Worm (Caenorhabditis elegans): ENCODE results near the gene irld-56.

Gene irld-56

ce11 chrIV:14034571-14034954 lies 14.8 kb upstream of the irld-56 start:
- TF ChIP-seq nhr-23 (tag; optimal IDR thresholded peaks at IDR 0.05): no peak
- no peak for TF ChIP-seq elt-1 (tag; optimal IDR thresholded peaks at IDR 0.05)

- TF ChIP-seq egl-27 (tag; optimal IDR thresholded peaks at IDR 0.05): peak; percentile 74
- TF ChIP-seq dmd-4 (tag; optimal IDR thresholded peaks at IDR 0.05): peak; percentile 18
- no peak for TF ChIP-seq blmp-1 (tag; optimal IDR thresholded peaks at IDR 0.05; ENCODE audit: insufficient read depth)
- peak; percentile 48 for TF ChIP-seq gmeb-1 (tag; optimal IDR thresholded peaks at IDR 0.05)
- peak; percentile 80 for TF ChIP-seq zag-1 (tag; optimal IDR thresholded peaks at IDR 0.05)
- TF ChIP-seq aly-2 (tag; optimal IDR thresholded peaks at IDR 0.05): no peak
- no peak for TF ChIP-seq snpc-4 (tag; optimal IDR thresholded peaks at IDR 0.05)
- peak; percentile 96 for TF ChIP-seq nhr-129 (tag; optimal IDR thresholded peaks at IDR 0.05)
- peak; percentile 20 for TF ChIP-seq nhr-11 (tag; optimal IDR thresholded peaks at IDR 0.05)
- TF ChIP-seq lin-13 (GFP tag; optimal IDR thresholded peaks at IDR 0.05): peak; percentile 67
- no peak for TF ChIP-seq nhr-77 (tag; optimal IDR thresholded peaks at IDR 0.05)
- peak; percentile 79 for TF ChIP-seq crh-2 (tag; optimal IDR thresholded peaks at IDR 0.05)
- peak; percentile 96 for TF ChIP-seq ceh-16 (tag; optimal IDR thresholded peaks at IDR 0.05)
- no peak for TF ChIP-seq ZK546.5 (tag; optimal IDR thresholded peaks at IDR 0.05)
- peak; percentile 60 for TF ChIP-seq unc-55 (GFP tag; optimal IDR thresholded peaks at IDR 0.05)
- TF ChIP-seq nhr-25 (tag; optimal IDR thresholded peaks at IDR 0.05): peak; percentile 83
- peak; percentile 42 for TF ChIP-seq C34F6.9 (tag; optimal IDR thresholded peaks at IDR 0.05)
- peak; percentile 77 for TF ChIP-seq mab-5 (tag; optimal IDR thresholded peaks at IDR 0.05)
- TF ChIP-seq nhr-237 (tag; optimal IDR thresholded peaks at IDR 0.05): peak; percentile 35
- no peak for TF ChIP-seq alr-1 (tag; optimal IDR thresholded peaks at IDR 0.05)
- TF ChIP-seq sma-3 (GFP tag; optimal IDR thresholded peaks at IDR 0.05): peak; percentile 68
- peak; percentile 19 for TF ChIP-seq nhr-10 (tag; optimal IDR thresholded peaks at IDR 0.05)
- TF ChIP-seq lsy-2 (tag; optimal IDR thresholded peaks at IDR 0.05): peak; percentile 28 to 65
- TF ChIP-seq sma-9 (GFP tag; optimal IDR thresholded peaks at IDR 0.05): peak; percentile 96
- no peak for TF ChIP-seq sma-9 (tag; optimal IDR thresholded peaks at IDR 0.05)
- no peak for TF ChIP-seq ztf-4 (tag; optimal IDR thresholded peaks at IDR 0.05)
- 0 out of 2 replicates have a peak, but pooled peaks have one; percentile 33 for TF ChIP-seq ztf-1 (GFP tag; conservative IDR thresholded peaks at IDR 0.05)
- peak; percentile 62 for TF ChIP-seq Y55F3AM.14 (GFP tag; optimal IDR thresholded peaks at IDR 0.05)
- TF ChIP-seq ztf-11 (tag; optimal IDR thresholded peaks at IDR 0.05): peak; percentile 72
- peak; percentile 100 for TF ChIP-seq ama-1 (optimal IDR thresholded peaks at IDR 0.05)
- peak; percentile 49 for TF ChIP-seq unc-39 (tag; optimal IDR thresholded peaks at IDR 0.05)
- no peak for TF ChIP-seq nhr-12 (tag; optimal IDR thresholded peaks at IDR 0.05)
- peak; percentile 77 for TF ChIP-seq fos-1 (tag; optimal IDR thresholded peaks at IDR 0.05)
- TF ChIP-seq F13H6.1 (tag; optimal IDR thresholded peaks at IDR 0.05): no peak
- TF ChIP-seq nhr-21 (tag; optimal IDR thresholded peaks at IDR 0.05): peak; percentile 71
- TF ChIP-seq elt-1 (tag; optimal IDR thresholded peaks at IDR 0.05): peak; percentile 44
- peak; percentile 42 for TF ChIP-seq nhr-6 (tag; optimal IDR thresholded peaks at IDR 0.05)
- TF ChIP-seq ceh-82 (tag; optimal IDR thresholded peaks at IDR 0.05): peak; percentile 66
- TF ChIP-seq elt-3 (tag; optimal IDR thresholded peaks at IDR 0.05): no peak
- no peak for TF ChIP-seq lin-39 (tag; optimal IDR thresholded peaks at IDR 0.05)
- peak; percentile 87 for TF ChIP-seq mdl-1 (tag; optimal IDR thresholded peaks at IDR 0.05)
- no peak for TF ChIP-seq nhr-23 (tag; optimal IDR thresholded peaks at IDR 0.05)
- TF ChIP-seq unc-62 (GFP tag; optimal IDR thresholded peaks at IDR 0.05): peak; percentile 68
- no peak for TF ChIP-seq R02D3.7 (tag; optimal IDR thresholded peaks at IDR 0.05)
- peak; percentile 66 for TF ChIP-seq peb-1 (tag; optimal IDR thresholded peaks at IDR 0.05)
- TF ChIP-seq sem-4 (tag; optimal IDR thresholded peaks at IDR 0.05): peak; percentile 77
- peak; percentile 81 for TF ChIP-seq lin-11 (tag; optimal IDR thresholded peaks at IDR 0.05)
- no peak for TF ChIP-seq skn-1 (tag; optimal IDR thresholded peaks at IDR 0.05)
- no peak for TF ChIP-seq mbf-1 (tag; optimal IDR thresholded peaks at IDR 0.05)
Measured at ce11 chrIV:14033752-14034570, 14.2 kb upstream of the irld-56 start.
